Fruit fly (Drosophila melanogaster) whole organism, pupa: ENCODE measurements around the gene CG2120.

ENCODE experiments used
- CG10348 ChIP-seq: fragments of 200-800 bp; sonication (Bioruptor generic); IDR thresholded peaks from 2 replicates; pipeline ENCODE4 v1.3.6; 2022; ENCODE audit warnings: missing biosample characterization, missing genetic modification characterization
- CG12605 ChIP-seq: fragments of 200-800 bp; sonication (Bioruptor generic); IDR thresholded peaks from 2 replicates; pipeline ENCODE4 v1.3.6; 2022; ENCODE audit warnings: missing biosample characterization, missing genetic modification characterization
- CG13204 ChIP-seq: fragments of 200-800 bp; sonication (Bioruptor generic); optimal IDR thresholded peaks from 2 replicates; lab custom pipeline; 2018; ENCODE audit warnings: missing biosample characterization, mild to moderate bottlenecking, missing genetic modification characterization, moderate library complexity
- CG14655 ChIP-seq: fragments of 200-800 bp; sonication (Bioruptor generic); optimal IDR thresholded peaks from 3 replicates; lab custom pipeline; 2017; ENCODE audit warnings: mild to moderate bottlenecking, missing biosample characterization, missing genetic modification reagents, missing genetic modification characterization
- CG15710 ChIP-seq: fragments of 200-800 bp; sonication (Bioruptor generic); optimal IDR thresholded peaks from 2 replicates; lab custom pipeline; 2018; ENCODE audit warnings: missing biosample characterization, mild to moderate bottlenecking, missing genetic modification characterization, moderate library complexity
- CG17806 ChIP-seq: fragments of 200-800 bp; sonication (Bioruptor generic); optimal IDR thresholded peaks from 2 replicates; lab custom pipeline; 2018; ENCODE audit warnings: missing biosample characterization, mild to moderate bottlenecking, missing genetic modification characterization, moderate library complexity
- CG32121 ChIP-seq: fragments of 200-800 bp; sonication (Bioruptor generic); IDR thresholded peaks from 2 replicates; pipeline ENCODE4 v1.3.6; 2022; ENCODE audit warnings: missing biosample characterization, missing genetic modification characterization
- CG34367 ChIP-seq: fragments of 200-800 bp; sonication (Bioruptor generic); optimal IDR thresholded peaks from 2 replicates; lab custom pipeline; 2018; ENCODE audit warnings: missing biosample characterization, mild to moderate bottlenecking, missing genetic modification characterization
- CG4496 ChIP-seq: fragments of 200-800 bp; sonication (Bioruptor generic); IDR thresholded peaks from 3 replicates; pipeline ENCODE4 v1.3.6; 2022; ENCODE audit warnings: missing biosample characterization, missing genetic modification characterization
- CG8159 ChIP-seq: fragments of 200-800 bp; sonication (Bioruptor generic); optimal IDR thresholded peaks from 3 replicates; lab custom pipeline; 2018; ENCODE audit warnings: missing biosample characterization, mild to moderate bottlenecking, missing genetic modification characterization, moderate library complexity
- CG8301 ChIP-seq: fragments of 200-800 bp; sonication (Bioruptor generic); optimal IDR thresholded peaks from 2 replicates; lab custom pipeline; 2018; ENCODE audit warnings: missing biosample characterization, mild to moderate bottlenecking, missing genetic modification characterization
- CG9948 ChIP-seq: fragments of 200-800 bp; sonication (Bioruptor generic); optimal IDR thresholded peaks from 2 replicates; lab custom pipeline; 2018; ENCODE audit warnings: missing biosample characterization, mild to moderate bottlenecking, missing genetic modification characterization, moderate library complexity
- D1 ChIP-seq: fragments of 200-800 bp; sonication (Bioruptor generic); optimal IDR thresholded peaks from 2 replicates; lab custom pipeline; 2018; ENCODE audit warnings: missing biosample characterization, mild to moderate bottlenecking, missing genetic modification characterization, moderate library complexity
- EcR ChIP-seq: fragments of 200-800 bp; sonication (Bioruptor generic); optimal IDR thresholded peaks from 3 replicates; lab custom pipeline; 2019; ENCODE audit warnings: missing biosample characterization, missing genetic modification characterization, mild to moderate bottlenecking, moderate library complexity, missing genetic modification reagents
- Ets98B ChIP-seq: fragments of 200-800 bp; sonication (Bioruptor generic); IDR thresholded peaks from 2 replicates; pipeline ENCODE4 v1.3.6; 2022; ENCODE audit warnings: missing biosample characterization, missing genetic modification characterization
- Pif1A ChIP-seq: fragments of 200-800 bp; sonication (Bioruptor generic); optimal IDR thresholded peaks from 3 replicates; lab custom pipeline; 2016; ENCODE audit warnings: missing biosample characterization, missing genetic modification characterization
- Pif1B ChIP-seq: fragments of 200-800 bp; sonication (Bioruptor generic); optimal IDR thresholded peaks from 3 replicates; lab custom pipeline; 2016; ENCODE audit warnings: missing biosample characterization, missing genetic modification characterization
- Snoo ChIP-seq: fragments of 200-800 bp; sonication (Bioruptor generic); optimal IDR thresholded peaks from 3 replicates; lab custom pipeline; 2017; ENCODE audit warnings: missing biosample characterization, mild to moderate bottlenecking, missing genetic modification characterization, inconsistent platforms
- fd96Ca ChIP-seq: fragments of 200-800 bp; sonication (Bioruptor generic); IDR thresholded peaks from 3 replicates; pipeline ENCODE4 v1.3.6; 2022; ENCODE audit warnings: missing biosample characterization, missing genetic modification characterization
- gl ChIP-seq: fragments of 200-800 bp; sonication (Bioruptor generic); optimal IDR thresholded peaks from 2 replicates; lab custom pipeline; 2018; ENCODE audit warnings: missing biosample characterization, mild to moderate bottlenecking, missing genetic modification characterization
- rn ChIP-seq: fragments of 200-800 bp; sonication (Bioruptor generic); IDR thresholded peaks from 2 replicates; pipeline ENCODE4 v1.3.6; 2022; ENCODE audit warnings: missing biosample characterization, missing genetic modification characterization

CG2120 gene

dm6 chrX:8143537-8143936 is 7.9 kb downstream of the CG2120 start, which contains the start of gene CG17982:
TSS of gene CG17982 (minus strand) at chrX:8143835.
- no peak for TF ChIP-seq EcR (GFP tag; lab: Kevin White, UChicago)
- TF ChIP-seq Pif1B (GFP tag; lab: Kevin White, UChicago) = peak; percentile 93
- TF ChIP-seq CG4496 = peak; percentile 93
- peak; percentile 81 for TF ChIP-seq CG9948 (tag; lab: Kevin White, UChicago)
- peak; percentile 87 for TF ChIP-seq Snoo (tag; lab: Kevin White, UChicago)
- TF ChIP-seq CG8301 (tag; lab: Kevin White, UChicago) = peak; percentile 83
- peak; percentile 18; the same call in 1 of the 2 replicates for TF ChIP-seq CG10348 (GFP tag; lab: Robert Waterston, UW)
- peak; percentile 87 for TF ChIP-seq Ets98B (GFP tag; lab: Robert Waterston, UW)
- TF ChIP-seq CG13204 (GFP tag; lab: Kevin White, UChicago) = no peak
- peak; percentile 89 for TF ChIP-seq CG17806 (tag; lab: Kevin White, UChicago)
- peak; percentile 60 for TF ChIP-seq rn (GFP tag; lab: Robert Waterston, UW)
- TF ChIP-seq CG34367 = peak; percentile 86
- TF ChIP-seq CG8159 (tag; lab: Kevin White, UChicago) = peak; percentile 88
- TF ChIP-seq fd96Ca (GFP tag; lab: Robert Waterston, UW) = peak; percentile 87
- peak; percentile 94 for TF ChIP-seq Pif1A
- TF ChIP-seq CG32121 (GFP tag; lab: Robert Waterston, UW) = peak; percentile 85
- TF ChIP-seq gl (tag; lab: Kevin White, UChicago) = peak; percentile 75
- no peak for TF ChIP-seq D1 (tag; lab: Kevin White, UChicago)
- peak; percentile 87 for TF ChIP-seq CG15710 (tag; lab: Kevin White, UChicago)
- TF ChIP-seq CG14655 (GFP tag; lab: Kevin White, UChicago) = no peak
- peak; percentile 66 for TF ChIP-seq CG12605 (GFP tag; lab: Robert Waterston, UW)

dm6 chrX:8145501-8146157 is 10.0 kb downstream of the CG2120 start, which contains the start of the genes alpha-PheRS and CG2129:
TSS of gene alpha-PheRS (minus strand) at chrX:8145602.
TSS of gene CG2129 (plus strand) at chrX:8145839.
- TF ChIP-seq CG17806 (tag; lab: Kevin White, UChicago) = peak; percentile 2
- TF ChIP-seq CG8159 (tag; lab: Kevin White, UChicago) = peak; percentile 17
- no peak for TF ChIP-seq gl (tag; lab: Kevin White, UChicago)
- peak; percentile 29 for TF ChIP-seq CG15710 (tag; lab: Kevin White, UChicago)
- no peak for TF ChIP-seq rn (GFP tag; lab: Robert Waterston, UW)
- no peak for TF ChIP-seq fd96Ca (GFP tag; lab: Robert Waterston, UW)
- no peak for TF ChIP-seq CG14655 (GFP tag; lab: Kevin White, UChicago)
- TF ChIP-seq CG9948 (tag; lab: Kevin White, UChicago) = peak; percentile 6
- no peak for TF ChIP-seq D1 (tag; lab: Kevin White, UChicago)
- TF ChIP-seq CG32121 (GFP tag; lab: Robert Waterston, UW) = 0 out of 2 replicates have a peak, but pooled peaks have one; percentile 14
- no peak for TF ChIP-seq Ets98B (GFP tag; lab: Robert Waterston, UW)

- TF ChIP-seq D1 (tag; lab: Kevin White, UChicago) (no peak), EcR (GFP tag; lab: Kevin White, UChicago) (no peak), CG17806 (tag; lab: Kevin White, UChicago) (no peak), CG15710 (tag; lab: Kevin White, UChicago) (no peak), rn (GFP tag; lab: Robert Waterston, UW) (no peak), fd96Ca (GFP tag; lab: Robert Waterston, UW) (no peak), CG9948 (tag; lab: Kevin White, UChicago) (no peak), CG14655 (GFP tag; lab: Kevin White, UChicago) (no peak), CG8159 (tag; lab: Kevin White, UChicago) (no peak)
- TF ChIP-seq, all 21 proteins: peak for 0
These were observed 12.0 kb downstream of the CG2120 start, which contains the start of gene CG15336 for dm6 chrX:8147649-8148048. TSS of gene CG15336 (plus strand) at chrX:8147949.

dm6 chrX:8148556-8148955 is 12.9 kb downstream of the CG2120 start, which contains the start of gene CG10959:
TSS of gene CG10959 (plus strand) at chrX:8148783.
- no peak for TF ChIP-seq CG17806 (tag; lab: Kevin White, UChicago)
- TF ChIP-seq CG12605 (GFP tag; lab: Robert Waterston, UW) = no peak
- no peak for TF ChIP-seq Pif1A

dm6 chrX:8152077-8152476 is 16.5 kb downstream of the CG2120 start, which contains the start of gene Gbeta5:
TSS of gene Gbeta5 (minus strand) at chrX:8152275.
- TF ChIP-seq CG9948 (tag; lab: Kevin White, UChicago) = no peak
- TF ChIP-seq CG14655 (GFP tag; lab: Kevin White, UChicago) = no peak
- no peak for TF ChIP-seq Pif1B (GFP tag; lab: Kevin White, UChicago)
- no peak for TF ChIP-seq Pif1A
- no peak for TF ChIP-seq CG8159 (tag; lab: Kevin White, UChicago)
- TF ChIP-seq gl (tag; lab: Kevin White, UChicago) = no peak
- TF ChIP-seq CG4496 = no peak
- no peak for TF ChIP-seq fd96Ca (GFP tag; lab: Robert Waterston, UW)
- no peak for TF ChIP-seq D1 (tag; lab: Kevin White, UChicago)
- TF ChIP-seq CG34367 = no peak
- no peak for TF ChIP-seq EcR (GFP tag; lab: Kevin White, UChicago)
- no peak for TF ChIP-seq CG17806 (tag; lab: Kevin White, UChicago)
- no peak for TF ChIP-seq Ets98B (GFP tag; lab: Robert Waterston, UW)
- TF ChIP-seq CG15710 (tag; lab: Kevin White, UChicago) = no peak
- no peak for TF ChIP-seq Snoo (tag; lab: Kevin White, UChicago)
- no peak for TF ChIP-seq CG10348 (GFP tag; lab: Robert Waterston, UW)
- no peak for TF ChIP-seq CG8301 (tag; lab: Kevin White, UChicago)
